Fruit fly (Drosophila melanogaster): ENCODE results near the gene CG42709.
A peak's percentile ranks its signal among the peaks of the same experiment; 100 is the strongest.

Gene CG42709

DNA sequence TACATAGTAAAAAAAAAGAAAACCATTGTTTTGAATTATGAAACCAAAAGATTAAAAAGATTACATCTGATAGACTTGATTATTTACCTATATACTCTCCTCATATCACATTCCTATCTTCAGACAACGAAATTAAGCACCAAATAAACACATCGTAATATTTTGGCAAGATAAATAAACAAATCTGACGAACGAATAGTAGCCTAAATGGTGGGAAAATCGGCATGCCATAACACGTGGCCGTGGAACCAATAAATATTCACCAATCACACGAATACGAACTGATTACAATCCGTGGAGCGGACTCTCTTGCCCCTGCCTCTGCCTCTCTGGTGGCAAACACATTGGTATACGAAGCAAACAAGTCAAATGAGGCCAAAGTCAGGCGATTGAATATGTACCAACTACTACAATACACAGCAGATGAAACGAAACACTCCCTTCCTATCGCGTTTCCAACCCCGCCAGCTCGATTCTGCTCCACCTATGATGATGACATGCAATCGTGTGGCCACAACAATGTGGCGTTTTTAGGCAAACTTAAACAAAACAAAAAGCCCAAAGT is 6.2 kb downstream of the CG42709 start (continued):
- no peak for TF ChIP-seq kni (GFP tag; optimal IDR thresholded peaks at IDR 0.05)
- TF ChIP-seq CG1602 (GFP tag; optimal IDR thresholded peaks at IDR 0.05) = no peak
- no peak for TF ChIP-seq stwl (tag; optimal IDR thresholded peaks at IDR 0.05)
- no peak for TF ChIP-seq CG10979 (tag; optimal IDR thresholded peaks at IDR 0.05)
- TF ChIP-seq luna (GFP tag; optimal IDR thresholded peaks at IDR 0.05) = no peak
- no peak for TF ChIP-seq eyg (GFP tag; optimal IDR thresholded peaks at IDR 0.05)
- TF ChIP-seq Bgb (GFP tag; IDR thresholded peaks at IDR 0.05; ENCODE audit: partially characterized antibody) = no peak; the same call in 1 of the 2 replicates
- no peak for TF ChIP-seq CG1233 (GFP tag; optimal IDR thresholded peaks at IDR 0.05)
- TF ChIP-seq Dip3 (GFP tag; optimal IDR thresholded peaks at IDR 0.05) = no peak
- TF ChIP-seq NfI (GFP tag; optimal IDR thresholded peaks at IDR 0.05) = no peak
- no peak for TF ChIP-seq tio (GFP tag; optimal IDR thresholded peaks at IDR 0.05)
- no peak for TF ChIP-seq CG7745 (tag; optimal IDR thresholded peaks at IDR 0.05)
- TF ChIP-seq CG7928 (GFP tag; optimal IDR thresholded peaks at IDR 0.05) = no peak
- TF ChIP-seq CG15696 (tag; optimal IDR thresholded peaks at IDR 0.05) = no peak
- TF ChIP-seq CG6765 (GFP tag; optimal IDR thresholded peaks at IDR 0.05) = no peak
- peak; percentile 32; the same call in 1 of the 2 replicates for TF ChIP-seq Rfx (GFP tag; IDR thresholded peaks at IDR 0.05)
- no peak for TF ChIP-seq CG10654 (GFP tag; optimal IDR thresholded peaks at IDR 0.05)
- no peak for TF ChIP-seq kah (GFP tag; optimal IDR thresholded peaks at IDR 0.05)
- TF ChIP-seq cad (GFP tag; optimal IDR thresholded peaks at IDR 0.05) = no peak
- TF ChIP-seq E2f1 (GFP tag; IDR thresholded peaks at IDR 0.05) = peak; percentile 22; the same call in 1 of the 2 replicates
- no peak for TF ChIP-seq dpn (GFP tag; optimal IDR thresholded peaks at IDR 0.05)
- TF ChIP-seq pb (GFP tag; optimal IDR thresholded peaks at IDR 0.05) = no peak
- TF ChIP-seq dmrt99B (tag; optimal IDR thresholded peaks at IDR 0.05) = no peak
- TF ChIP-seq Spps (tag; optimal IDR thresholded peaks at IDR 0.05) = no peak
- TF ChIP-seq CG11696 (GFP tag; IDR thresholded peaks at IDR 0.05) = no peak
- TF ChIP-seq CG3995 (GFP tag; optimal IDR thresholded peaks at IDR 0.05) = no peak
- no peak for TF ChIP-seq CG3726 (GFP tag; IDR thresholded peaks at IDR 0.05)
- TF ChIP-seq Adf1 (GFP tag; IDR thresholded peaks at IDR 0.05) = no peak
- no peak for TF ChIP-seq row (GFP tag; IDR thresholded peaks at IDR 0.05)
- no peak for TF ChIP-seq fru (optimal IDR thresholded peaks at IDR 0.05)
- TF ChIP-seq CG7271 (tag; optimal IDR thresholded peaks at IDR 0.05) = no peak
- TF ChIP-seq hth (optimal IDR thresholded peaks at IDR 0.05) = no peak
- TF ChIP-seq CG2199 (GFP tag; IDR thresholded peaks at IDR 0.05) = peak; percentile 74; the same call in 1 of the 3 replicates
- peak; percentile 13 for TF ChIP-seq Hand (GFP tag; optimal IDR thresholded peaks at IDR 0.05)
- no peak for TF ChIP-seq CG1792 (GFP tag; optimal IDR thresholded peaks at IDR 0.05)
- TF ChIP-seq CG11695 (GFP tag; IDR thresholded peaks at IDR 0.05) = no peak
- peak; percentile 46 for TF ChIP-seq mirr (GFP tag; optimal IDR thresholded peaks at IDR 0.05)
- no peak for TF ChIP-seq repo (GFP tag; optimal IDR thresholded peaks at IDR 0.05)
- peak; percentile 6; the same call in 1 of the 2 replicates for TF ChIP-seq gsb (GFP tag; IDR thresholded peaks at IDR 0.05)
- TF ChIP-seq kay (GFP tag; optimal IDR thresholded peaks at IDR 0.05) = no peak
- no peak for TF ChIP-seq CG12071 (GFP tag; optimal IDR thresholded peaks at IDR 0.05)
- peak; percentile 4 for TF ChIP-seq CG12299 (tag; optimal IDR thresholded peaks at IDR 0.05)

DNA sequence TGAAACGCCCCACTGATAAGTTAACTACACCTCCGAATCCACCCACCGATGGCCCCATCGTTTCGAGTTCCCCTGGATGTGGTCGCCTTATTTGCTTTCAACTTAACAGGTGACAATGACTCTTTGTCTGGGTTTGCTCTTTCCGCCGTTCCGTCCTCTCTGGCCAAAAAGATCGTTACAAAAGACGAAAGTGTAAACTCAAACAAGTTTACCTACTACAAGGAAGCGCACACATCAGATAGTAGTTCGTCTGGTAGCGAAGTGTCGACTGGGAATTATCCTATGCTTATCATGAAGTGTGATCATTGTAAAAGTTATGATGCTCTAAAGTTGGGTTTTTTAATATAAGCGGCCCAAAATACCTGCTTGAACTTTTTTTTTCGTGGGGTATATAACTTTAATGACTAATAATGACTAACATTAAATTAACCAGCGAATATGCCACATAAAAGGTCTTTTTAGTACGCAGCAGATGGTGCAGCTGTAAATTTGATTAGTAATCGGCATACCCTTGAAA is 8.9 kb downstream of the CG42709 start:
- TF ChIP-seq CG6689 (GFP tag; IDR thresholded peaks at IDR 0.05) (peak; percentile 29; the same call in 1 of the 2 replicates), cad (GFP tag; optimal IDR thresholded peaks at IDR 0.05) (no peak), Mad (GFP tag; optimal IDR thresholded peaks at IDR 0.05) (no peak), CG30020 (tag; optimal IDR thresholded peaks at IDR 0.05) (no peak), row (GFP tag; IDR thresholded peaks at IDR 0.05) (peak; percentile 74), CG32772 (GFP tag; IDR thresholded peaks at IDR 0.05) (no peak), ap (GFP tag; IDR thresholded peaks at IDR 0.05) (no peak), MTF-1 (GFP tag; optimal IDR thresholded peaks at IDR 0.05; ENCODE audit: borderline replicate concordance) (peak; percentile 25), CG3995 (GFP tag; optimal IDR thresholded peaks at IDR 0.05) (no peak), CG18476 (GFP tag; optimal IDR thresholded peaks at IDR 0.05) (peak; percentile 15), CG4854 (GFP tag; optimal IDR thresholded peaks at IDR 0.05) (no peak), PHDP (tag; optimal IDR thresholded peaks at IDR 0.05) (peak; percentile 39), TFAM (GFP tag; optimal IDR thresholded peaks at IDR 0.05) (no peak), CG12942 (GFP tag; optimal IDR thresholded peaks at IDR 0.05) (no peak)
